Worm (Caenorhabditis elegans) whole organism, L3 larva: ENCODE measurements around the gene hal-3.

ENCODE experiments used
- R02D3.7 ChIP-seq: fragments of 150-350 bp; optimal IDR thresholded peaks from 2 replicates; lab custom pipeline; 2014; ENCODE audit warnings: missing biosample characterization, missing genetic modification characterization
- ZK546.5 ChIP-seq: sonication (generic microtip); optimal IDR thresholded peaks from 2 replicates; lab custom pipeline; 2017; ENCODE audit warnings: missing biosample characterization, missing genetic modification characterization
- aly-2 ChIP-seq: fragments of 150-350 bp; optimal IDR thresholded peaks from 2 replicates; lab custom pipeline; 2014; ENCODE audit warnings: missing biosample characterization, missing genetic modification characterization
- ama-1 ChIP-seq: fragments of 150-350 bp; optimal IDR thresholded peaks from 2 replicates; lab custom pipeline; 2018
- ceh-16 ChIP-seq: sonication (generic microtip); optimal IDR thresholded peaks from 2 replicates; lab custom pipeline; 2017; ENCODE audit warnings: missing biosample characterization, missing genetic modification characterization
- ceh-28 ChIP-seq: fragments of 150-350 bp; optimal IDR thresholded peaks from 2 replicates; lab custom pipeline; 2014; ENCODE audit warnings: missing biosample characterization, missing genetic modification reagents, missing genetic modification characterization
- ceh-82 ChIP-seq: fragments of 150-350 bp; optimal IDR thresholded peaks from 2 replicates; lab custom pipeline; 2014; ENCODE audit warnings: missing biosample characterization, missing genetic modification characterization
- ceh-9 ChIP-seq: sonication (generic microtip); optimal IDR thresholded peaks from 2 replicates; lab custom pipeline; 2018; ENCODE audit warnings: missing biosample characterization, missing genetic modification characterization
- daf-12 ChIP-seq: fragments of 150-350 bp; optimal IDR thresholded peaks from 2 replicates; lab custom pipeline; 2014; ENCODE audit warnings: missing biosample characterization, missing genetic modification reagents, missing genetic modification characterization
- egl-27 ChIP-seq: sonication (generic microtip); optimal IDR thresholded peaks from 4 replicates; lab custom pipeline; 2017; ENCODE audit warnings: missing biosample characterization, missing genetic modification reagents, missing genetic modification characterization
- egl-5 ChIP-seq: fragments of 150-350 bp; optimal IDR thresholded peaks from 2 replicates; lab custom pipeline; 2017; ENCODE audit warnings: missing biosample characterization, missing genetic modification reagents, missing genetic modification characterization, inconsistent platforms
- elt-1 ChIP-seq: fragments of 150-350 bp; optimal IDR thresholded peaks from 2 replicates; lab custom pipeline; 2014; ENCODE audit warnings: missing biosample characterization, missing genetic modification characterization
- elt-2 ChIP-seq: sonication (generic microtip); optimal IDR thresholded peaks from 2 replicates; lab custom pipeline; 2016; ENCODE audit warnings: missing genetic modification reagents, mild to moderate bottlenecking, missing genetic modification characterization, missing compliant biosample characterization
- fkh-10 ChIP-seq: sonication (generic microtip); optimal IDR thresholded peaks from 2 replicates; lab custom pipeline; 2017; ENCODE audit warnings: missing biosample characterization, missing genetic modification reagents, missing genetic modification characterization
- fkh-2 ChIP-seq: fragments of 150-350 bp; optimal IDR thresholded peaks from 2 replicates; lab custom pipeline; 2014; ENCODE audit warnings: missing biosample characterization, missing genetic modification reagents, missing genetic modification characterization
- fos-1 ChIP-seq: fragments of 150-350 bp; optimal IDR thresholded peaks from 2 replicates; lab custom pipeline; 2014; ENCODE audit warnings: missing biosample characterization, missing genetic modification characterization
- hmg-11 ChIP-seq: sonication (generic microtip); optimal IDR thresholded peaks from 2 replicates; lab custom pipeline; 2016; ENCODE audit warnings: missing genetic modification characterization, missing compliant biosample characterization
- jun-1 ChIP-seq: fragments of 150-350 bp; optimal IDR thresholded peaks from 2 replicates; lab custom pipeline; 2014; ENCODE audit warnings: missing biosample characterization, missing genetic modification reagents, missing genetic modification characterization
- lin-15B ChIP-seq: fragments of 150-350 bp; optimal IDR thresholded peaks from 2 replicates; lab custom pipeline; 2014; ENCODE audit warnings: missing biosample characterization, missing genetic modification characterization
- lin-39 ChIP-seq: fragments of 150-350 bp; optimal IDR thresholded peaks from 2 replicates; lab custom pipeline; 2018; ENCODE audit warnings: missing biosample characterization, missing genetic modification reagents, missing genetic modification characterization
- lsy-12 ChIP-seq: sonication (generic microtip); optimal IDR thresholded peaks from 2 replicates; lab custom pipeline; 2016; ENCODE audit warnings: mild to moderate bottlenecking, missing genetic modification characterization, missing compliant biosample characterization
- mdl-1 ChIP-seq: fragments of 150-350 bp; optimal IDR thresholded peaks from 2 replicates; lab custom pipeline; 2014; ENCODE audit warnings: missing biosample characterization, missing genetic modification characterization
- mml-1 ChIP-seq: fragments of 150-350 bp; sonication (generic microtip); optimal IDR thresholded peaks from 3 replicates; lab custom pipeline; 2014; ENCODE audit warnings: missing biosample characterization, missing genetic modification characterization
- nfya-1 ChIP-seq: sonication (generic microtip); optimal IDR thresholded peaks from 2 replicates; lab custom pipeline; 2017; ENCODE audit warnings: missing genetic modification characterization, mild to moderate bottlenecking, missing compliant biosample characterization, antibody characterized with exemption, moderate library complexity; ENCODE audit not compliant: insufficient read depth
- nhr-11 ChIP-seq: fragments of 150-350 bp; optimal IDR thresholded peaks from 2 replicates; lab custom pipeline; 2014; ENCODE audit warnings: missing biosample characterization, missing genetic modification characterization
- nhr-12 ChIP-seq: fragments of 150-350 bp; optimal IDR thresholded peaks from 2 replicates; lab custom pipeline; 2014; ENCODE audit warnings: missing biosample characterization, missing genetic modification characterization
- nhr-23 ChIP-seq: fragments of 150-350 bp; optimal IDR thresholded peaks from 2 replicates; lab custom pipeline; 2014; ENCODE audit warnings: missing biosample characterization, missing genetic modification reagents, missing genetic modification characterization
- nhr-237 ChIP-seq: fragments of 150-350 bp; optimal IDR thresholded peaks from 2 replicates; lab custom pipeline; 2014; ENCODE audit warnings: missing biosample characterization, missing genetic modification characterization
- nhr-25 ChIP-seq: sonication (generic microtip); optimal IDR thresholded peaks from 2 replicates; lab custom pipeline; 2017; ENCODE audit warnings: missing biosample characterization, missing genetic modification characterization
- nhr-28 ChIP-seq: fragments of 150-350 bp; optimal IDR thresholded peaks from 2 replicates; lab custom pipeline; 2014; ENCODE audit warnings: missing biosample characterization, missing genetic modification characterization
- nhr-43 ChIP-seq: sonication (generic microtip); optimal IDR thresholded peaks from 2 replicates; lab custom pipeline; 2016; ENCODE audit warnings: mild to moderate bottlenecking, missing genetic modification characterization, missing compliant biosample characterization; ENCODE audit not compliant: poor library complexity, severe bottlenecking
- nhr-67 ChIP-seq: fragments of 150-350 bp; optimal IDR thresholded peaks from 2 replicates; lab custom pipeline; 2014; ENCODE audit warnings: missing biosample characterization, missing genetic modification characterization
- nhr-77 ChIP-seq: fragments of 150-350 bp; optimal IDR thresholded peaks from 2 replicates; lab custom pipeline; 2014; ENCODE audit warnings: missing biosample characterization, missing genetic modification characterization
- pha-4 ChIP-seq: fragments of 150-350 bp; optimal IDR thresholded peaks from 2 replicates; lab custom pipeline; 2014; ENCODE audit warnings: missing biosample characterization, missing genetic modification reagents, missing genetic modification characterization
- pqm-1 ChIP-seq: fragments of 150-350 bp; optimal IDR thresholded peaks from 2 replicates; lab custom pipeline; 2017; ENCODE audit warnings: missing biosample characterization, missing genetic modification characterization, inconsistent platforms
- sea-2 ChIP-seq: fragments of 150-350 bp; sonication (generic microtip); optimal IDR thresholded peaks from 4 replicates; lab custom pipeline; 2014; ENCODE audit warnings: missing biosample characterization, missing genetic modification reagents, missing genetic modification characterization
- skn-1 ChIP-seq: fragments of 150-350 bp; optimal IDR thresholded peaks from 2 replicates; lab custom pipeline; 2014; ENCODE audit warnings: missing biosample characterization, missing genetic modification characterization
- tbx-2 ChIP-seq: sonication (generic microtip); optimal IDR thresholded peaks from 2 replicates; lab custom pipeline; 2016; ENCODE audit warnings: mild to moderate bottlenecking, missing genetic modification characterization, missing compliant biosample characterization
- unc-39 ChIP-seq: sonication (generic microtip); optimal IDR thresholded peaks from 4 replicates; lab custom pipeline; 2017; ENCODE audit warnings: missing biosample characterization, missing genetic modification characterization
- unc-62 ChIP-seq: fragments of 150-350 bp; sonication (generic microtip); optimal IDR thresholded peaks from 4 replicates; lab custom pipeline; 2014; ENCODE audit warnings: missing biosample characterization, missing genetic modification reagents, missing genetic modification characterization
- zag-1 ChIP-seq: fragments of 150-350 bp; optimal IDR thresholded peaks from 2 replicates; lab custom pipeline; 2014; ENCODE audit warnings: missing biosample characterization, missing genetic modification characterization
- ztf-11 ChIP-seq: fragments of 150-350 bp; optimal IDR thresholded peaks from 2 replicates; lab custom pipeline; 2014; ENCODE audit warnings: missing biosample characterization, missing genetic modification characterization
- ztf-4 ChIP-seq: fragments of 150-350 bp; optimal IDR thresholded peaks from 2 replicates; lab custom pipeline; 2014; ENCODE audit warnings: missing biosample characterization, missing genetic modification characterization

hal-3 gene

DNA sequence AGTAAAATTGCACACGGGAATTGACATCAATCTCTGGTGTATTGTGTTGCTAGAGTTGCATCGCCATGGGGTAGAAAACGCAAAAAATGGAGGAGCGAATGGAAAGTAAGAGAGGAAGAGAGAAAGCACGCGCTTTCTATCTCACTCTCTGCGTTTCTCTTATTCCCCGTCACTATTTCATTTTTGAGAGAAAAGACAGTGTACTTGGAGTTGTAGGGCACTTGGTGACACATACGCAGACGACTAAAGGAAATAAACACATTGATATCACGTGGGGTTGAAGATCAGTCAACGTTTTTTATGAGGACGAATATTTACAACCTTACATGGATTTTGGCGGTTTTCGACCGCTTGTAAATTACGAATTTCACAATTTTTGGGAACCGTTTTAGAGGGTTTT, 13.5 kb downstream of the hal-3 start (continued):
- TF ChIP-seq nhr-12 (tag; lab: Kevin White, UChicago) (no peak), zag-1 (tag; lab: Kevin White, UChicago) (no peak), lin-15B (tag; lab: Kevin White, UChicago) (peak; percentile 63), nhr-67 (tag; lab: Kevin White, UChicago) (no peak), nhr-77 (tag; lab: Kevin White, UChicago) (no peak), fos-1 (tag; lab: Kevin White, UChicago) (no peak), nhr-237 (no peak), sea-2 (no peak), nhr-23 (tag; lab: Kevin White, UChicago) (peak; percentile 96), hmg-11 (tag; lab: Kevin White, UChicago) (peak; percentile 87), elt-2 (tag; lab: Kevin White, UChicago) (peak; percentile 91), pqm-1 (peak; percentile 98), tbx-2 (peak; percentile 74), R02D3.7 (tag; lab: Kevin White, UChicago) (peak; percentile 52), egl-5 (tag; lab: Kevin White, UChicago) (peak; percentile 92), lsy-12 (tag; lab: Kevin White, UChicago) (peak; percentile 86), skn-1 (tag; lab: Kevin White, UChicago) (peak; percentile 86), nhr-43 (tag; lab: Kevin White, UChicago) (peak; percentile 97), ama-1 (lab: Kevin White, UChicago) (peak; percentile 75), jun-1 (peak; percentile 97), lin-39 (peak; percentile 86)

DNA sequence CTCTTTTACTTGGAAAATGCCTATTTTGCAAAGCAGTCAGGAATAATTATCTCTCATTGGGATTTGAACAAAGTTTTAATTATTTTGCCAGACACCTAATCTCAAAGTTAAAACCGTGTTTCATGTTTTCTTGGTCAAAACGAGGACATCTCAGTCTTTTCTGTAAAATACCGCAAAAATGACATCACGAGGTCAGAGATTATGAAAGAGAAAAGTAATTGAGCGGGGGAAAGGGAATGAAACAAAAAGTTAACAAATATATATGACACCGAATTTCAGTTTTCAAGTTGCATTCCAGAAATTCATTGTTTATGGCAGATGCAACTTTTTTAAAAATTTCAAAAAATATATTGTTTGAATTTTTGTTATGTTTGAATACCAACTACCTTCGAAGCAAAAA, 14.4 kb downstream of the hal-3 start:
- peak; percentile 12 for TF ChIP-seq ama-1 (lab: Kevin White, UChicago)
- no peak for TF ChIP-seq nhr-237
- TF ChIP-seq nhr-11 (tag; lab: Kevin White, UChicago): peak; percentile 34
- TF ChIP-seq nhr-23 (tag; lab: Kevin White, UChicago): peak; percentile 44

- no peak for TF ChIP-seq ztf-4 (tag; lab: Kevin White, UChicago)
- TF ChIP-seq pqm-1: peak; percentile 45
- TF ChIP-seq daf-12 (tag; lab: Kevin White, UChicago): no peak
- peak; percentile 83 for TF ChIP-seq elt-1 (tag; lab: Kevin White, UChicago)
- TF ChIP-seq ztf-11 (tag; lab: Kevin White, UChicago): no peak
- TF ChIP-seq nhr-67 (tag; lab: Kevin White, UChicago): no peak
- peak; percentile 68 for TF ChIP-seq nhr-43 (tag; lab: Kevin White, UChicago)
- no peak for TF ChIP-seq ceh-82 (tag; lab: Kevin White, UChicago)
- TF ChIP-seq nhr-23 (tag; lab: Kevin White, UChicago): peak; percentile 77
- peak; percentile 77 for TF ChIP-seq ama-1 (lab: Kevin White, UChicago)
- TF ChIP-seq nhr-11 (tag; lab: Kevin White, UChicago): peak; percentile 79
- TF ChIP-seq nfya-1 (tag; lab: Kevin White, UChicago): peak; percentile 26
- TF ChIP-seq pha-4 (tag; lab: Kevin White, UChicago): peak; percentile 16
- no peak for TF ChIP-seq zag-1 (tag; lab: Kevin White, UChicago)
- no peak for TF ChIP-seq ceh-28
- TF ChIP-seq hmg-11 (tag; lab: Kevin White, UChicago): no peak
- TF ChIP-seq elt-2 (tag; lab: Kevin White, UChicago): peak; percentile 53
- no peak for TF ChIP-seq unc-39 (tag; lab: Kevin White, UChicago)
- peak; percentile 69 for TF ChIP-seq nhr-25
- TF ChIP-seq nhr-28 (tag; lab: Kevin White, UChicago): no peak
- TF ChIP-seq mdl-1 (tag; lab: Kevin White, UChicago): peak; percentile 40
- peak; percentile 41 for TF ChIP-seq jun-1
- TF ChIP-seq, all 47 proteins: peak for 12
Measured at ce11 chrII:9601679-9602078, 15.2 kb downstream of the hal-3 start.

DNA sequence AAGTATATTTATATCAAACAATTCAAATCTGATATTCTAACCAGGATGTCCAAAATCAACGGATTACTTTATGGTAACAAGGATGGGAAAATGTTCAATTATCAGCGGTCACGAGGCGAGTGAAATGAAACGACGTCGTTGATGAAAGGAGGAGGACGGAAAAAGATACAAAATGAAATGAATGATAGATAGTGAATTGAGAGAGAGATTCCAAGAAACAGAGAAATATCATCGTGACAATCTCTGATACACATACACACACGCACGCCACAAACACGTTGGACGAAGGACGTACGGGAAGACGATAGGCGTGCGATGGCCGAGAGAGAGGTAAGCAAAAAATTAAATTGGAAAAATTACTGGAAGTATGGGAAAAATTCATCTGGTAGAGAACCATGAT, 15.9 kb downstream of the hal-3 start:
- TF ChIP-seq ceh-28 (peak; percentile 24), zag-1 (tag; lab: Kevin White, UChicago) (no peak), ama-1 (lab: Kevin White, UChicago) (peak; percentile 81), skn-1 (tag; lab: Kevin White, UChicago) (peak; percentile 2), unc-39 (tag; lab: Kevin White, UChicago) (no peak), mdl-1 (tag; lab: Kevin White, UChicago) (peak; percentile 91), hmg-11 (tag; lab: Kevin White, UChicago) (no peak), pqm-1 (peak; percentile 71), nhr-237 (no peak), nhr-23 (tag; lab: Kevin White, UChicago) (peak; percentile 91), nhr-12 (tag; lab: Kevin White, UChicago) (no peak), lin-15B (tag; lab: Kevin White, UChicago) (no peak), lsy-12 (tag; lab: Kevin White, UChicago) (peak; percentile 39), unc-62 (GFP tag; lab: Kevin White, UChicago) (peak; percentile 30), ztf-4 (tag; lab: Kevin White, UChicago) (no peak), fkh-2 (tag; lab: Kevin White, UChicago) (no peak), egl-27 (tag; lab: Kevin White, UChicago) (no peak), fkh-10 (GFP tag; lab: Kevin White, UChicago) (no peak), nhr-77 (tag; lab: Kevin White, UChicago) (no peak), nhr-25 (peak; percentile 91), elt-1 (tag; lab: Kevin White, UChicago) (no peak), R02D3.7 (tag; lab: Kevin White, UChicago) (no peak), aly-2 (tag; lab: Kevin White, UChicago) (no peak), jun-1 (peak; percentile 70), ztf-11 (tag; lab: Kevin White, UChicago) (no peak), mml-1 (no peak), ceh-9 (tag; lab: Kevin White, UChicago) (no peak), sea-2 (no peak), nhr-67 (tag; lab: Kevin White, UChicago) (no peak), ceh-16 (tag; lab: Kevin White, UChicago) (no peak), ZK546.5 (no peak)
